Fruit fly (Drosophila melanogaster) whole organism, adult: Measurements from ENCODE around the gene CG3597.

Experiments
- CG11617 ChIP-seq: fragments of 200-800 bp; sonication (Bioruptor generic); optimal IDR thresholded peaks from 2 replicates; lab custom pipeline; 2017; ENCODE audit warnings: mild to moderate bottlenecking, missing biosample characterization, missing genetic modification reagents, missing genetic modification characterization
- CG12768 ChIP-seq: fragments of 200-800 bp; sonication (Bioruptor generic); optimal IDR thresholded peaks from 2 replicates; lab custom pipeline; 2017; ENCODE audit warnings: missing biosample characterization, missing genetic modification characterization, mild to moderate bottlenecking, moderate library complexity, missing genetic modification reagents
- CG14711 ChIP-seq: fragments of 200-800 bp; sonication (Bioruptor generic); optimal IDR thresholded peaks from 2 replicates; lab custom pipeline; 2018; ENCODE audit warnings: missing biosample characterization, mild to moderate bottlenecking, missing genetic modification characterization, moderate library complexity
- CG1620 ChIP-seq: fragments of 200-800 bp; sonication (Bioruptor generic); optimal IDR thresholded peaks from 2 replicates; lab custom pipeline; 2016; ENCODE audit warnings: missing biosample characterization, missing genetic modification characterization
- CG33017 ChIP-seq: fragments of 200-800 bp; sonication (Bioruptor generic); optimal IDR thresholded peaks from 2 replicates; lab custom pipeline; 2018; ENCODE audit warnings: missing biosample characterization, mild to moderate bottlenecking, missing genetic modification characterization, moderate library complexity
- CG5204 ChIP-seq: fragments of 200-800 bp; sonication (Bioruptor generic); optimal IDR thresholded peaks from 2 replicates; lab custom pipeline; 2016; ENCODE audit warnings: missing biosample characterization, missing genetic modification characterization
- CG7045 ChIP-seq: fragments of 200-800 bp; sonication (Bioruptor generic); optimal IDR thresholded peaks from 2 replicates; lab custom pipeline; 2017; ENCODE audit warnings: missing biosample characterization, mild to moderate bottlenecking, missing genetic modification characterization
- CG7101 ChIP-seq: fragments of 200-800 bp; sonication (Bioruptor generic); optimal IDR thresholded peaks from 2 replicates; lab custom pipeline; 2018; ENCODE audit warnings: missing biosample characterization, mild to moderate bottlenecking, missing genetic modification characterization, moderate library complexity
- Clk ChIP-seq: fragments of 200-800 bp; sonication (Bioruptor generic); optimal IDR thresholded peaks from 2 replicates; lab custom pipeline; 2017; ENCODE audit warnings: missing biosample characterization, missing genetic modification characterization
- Crg-1 ChIP-seq: fragments of 200-800 bp; sonication (Bioruptor generic); optimal IDR thresholded peaks from 2 replicates; lab custom pipeline; 2016; ENCODE audit warnings: missing biosample characterization, missing genetic modification characterization
- Hr96 ChIP-seq: fragments of 200-800 bp; sonication (Bioruptor generic); optimal IDR thresholded peaks from 2 replicates; lab custom pipeline; 2016; ENCODE audit warnings: missing biosample characterization, missing genetic modification characterization
- Mnt ChIP-seq: fragments of 200-800 bp; sonication (Bioruptor generic); optimal IDR thresholded peaks from 2 replicates; lab custom pipeline; 2016; ENCODE audit warnings: missing biosample characterization, mild to moderate bottlenecking, missing genetic modification characterization
- bab1 ChIP-seq: fragments of 200-800 bp; sonication (Bioruptor generic); optimal IDR thresholded peaks from 3 replicates; lab custom pipeline; 2019; ENCODE audit warnings: missing biosample characterization, mild to moderate bottlenecking, missing genetic modification characterization, moderate library complexity
- cic ChIP-seq: fragments of 200-800 bp; sonication (Bioruptor generic); optimal IDR thresholded peaks from 2 replicates; lab custom pipeline; 2017; ENCODE audit warnings: missing biosample characterization, mild to moderate bottlenecking, missing genetic modification characterization, moderate library complexity
- cnc ChIP-seq, 2 experiments: fragments of >200 bp; optimal IDR thresholded peaks; 2 replicates each; lab custom pipeline; 2017
- kay ChIP-seq: fragments of 200-800 bp; sonication (Bioruptor generic); peaks from one replicate; lab custom pipeline; 2016; ENCODE audit warnings: missing biosample characterization, missing genetic modification characterization, borderline replicate concordance
- ovo ChIP-seq: fragments of 200-800 bp; sonication (Bioruptor generic); optimal IDR thresholded peaks from 2 replicates; lab custom pipeline; 2016; ENCODE audit warnings: missing biosample characterization, missing genetic modification characterization
- pad ChIP-seq: fragments of 200-800 bp; sonication (Bioruptor generic); optimal IDR thresholded peaks from 3 replicates; lab custom pipeline; 2017; ENCODE audit warnings: missing biosample characterization, missing genetic modification characterization, mild to moderate bottlenecking, moderate library complexity, missing genetic modification reagents
- tj ChIP-seq: fragments of 200-800 bp; sonication (Bioruptor generic); optimal IDR thresholded peaks from 3 replicates; lab custom pipeline; 2017; ENCODE audit warnings: missing biosample characterization, mild to moderate bottlenecking, missing genetic modification characterization, moderate library complexity
- toe ChIP-seq: fragments of 200-800 bp; sonication (Bioruptor generic); optimal IDR thresholded peaks from 2 replicates; lab custom pipeline; 2016; ENCODE audit warnings: missing biosample characterization, missing genetic modification characterization

Gene CG3597

DNA sequence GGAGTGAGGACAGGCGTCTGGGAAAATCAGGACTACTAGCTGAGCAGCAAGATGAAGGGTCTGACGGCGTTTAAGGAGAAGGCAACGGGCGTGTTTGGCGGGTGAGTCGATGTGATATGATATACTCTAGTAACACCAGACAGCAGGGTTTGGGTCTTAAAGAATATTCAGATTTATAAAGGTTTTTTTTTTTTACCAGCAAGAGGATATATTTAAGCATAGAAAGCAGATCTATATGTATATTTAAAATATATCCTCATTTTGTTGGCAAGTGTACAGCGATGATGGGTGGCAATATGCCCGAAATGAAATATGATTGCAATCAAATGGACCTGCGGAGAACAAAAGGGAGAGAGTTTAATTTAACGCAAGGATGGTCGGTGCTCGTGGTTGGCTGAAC lies 30.9 kb upstream of the CG3597 start:
- no peak for TF ChIP-seq tj (GFP tag; lab: Kevin White, UChicago)
- no peak for TF ChIP-seq CG7101 (tag; lab: Kevin White, UChicago)
- no peak for TF ChIP-seq CG33017 (tag; lab: Kevin White, UChicago)
- no peak for TF ChIP-seq Hr96
- TF ChIP-seq toe (GFP tag; lab: Kevin White, UChicago), result no peak

DNA sequence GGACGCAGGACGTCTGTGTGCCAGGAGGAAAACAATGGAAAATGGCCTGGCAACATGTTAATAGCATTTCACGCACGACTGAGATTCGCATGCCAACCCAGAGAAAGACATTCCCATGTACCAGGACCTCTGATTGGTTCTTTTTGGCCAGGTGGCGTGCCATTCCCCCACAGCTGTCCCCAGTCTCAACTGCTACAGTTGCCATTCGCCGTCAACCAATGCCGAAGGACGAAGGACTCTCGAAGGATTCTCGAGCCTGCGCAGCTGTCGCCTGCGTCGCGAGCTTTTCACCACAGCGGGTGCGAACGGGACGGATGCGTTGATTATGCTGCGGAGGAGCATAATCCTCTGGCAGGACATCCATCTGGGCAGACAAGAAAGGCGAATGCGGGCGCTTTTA lies 28.6 kb upstream of the CG3597 start, which contains the start of gene VGlut:
TSS of gene VGlut (plus strand) at position 399 of the 400 bp plus-strand sequence.
- TF ChIP-seq cic (GFP tag; lab: Kevin White, UChicago), result no peak
- TF ChIP-seq kay, result no peak
- TF ChIP-seq tj (GFP tag; lab: Kevin White, UChicago), result no peak
- TF ChIP-seq CG33017 (tag; lab: Kevin White, UChicago), result no peak
- no peak for TF ChIP-seq ovo (GFP tag; lab: Kevin White, UChicago)
- TF ChIP-seq CG11617 (GFP tag; lab: Kevin White, UChicago), result no peak
- no peak for TF ChIP-seq pad (GFP tag; lab: Kevin White, UChicago)
- TF ChIP-seq CG12768 (GFP tag; lab: Kevin White, UChicago), result no peak
- no peak for TF ChIP-seq Hr96
- no peak for TF ChIP-seq bab1
- no peak for TF ChIP-seq CG5204 (GFP tag; lab: Kevin White, UChicago)
- no peak for TF ChIP-seq CG1620 (GFP tag; lab: Kevin White, UChicago)
- no peak for TF ChIP-seq toe (GFP tag; lab: Kevin White, UChicago)

DNA sequence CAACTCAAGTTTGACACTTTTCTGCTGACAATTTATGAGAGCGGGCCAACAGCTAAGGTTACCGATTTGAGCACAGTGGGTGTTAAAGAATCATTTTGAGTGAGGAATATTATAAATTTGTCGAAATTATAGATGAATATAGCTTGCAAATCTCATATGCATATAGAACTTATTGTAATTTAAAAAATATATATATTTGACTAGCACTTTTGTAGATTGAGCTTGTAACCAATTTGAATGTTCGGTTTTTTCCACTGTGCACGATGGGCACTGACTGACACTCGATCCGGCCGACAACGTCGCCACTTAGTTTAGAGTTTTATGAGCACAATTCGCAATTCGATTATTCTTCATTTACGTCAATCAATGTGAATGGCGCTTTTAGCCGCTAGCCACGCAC lies 27.1 kb upstream of the CG3597 start:
- TF ChIP-seq CG11617 (GFP tag; lab: Kevin White, UChicago) (no peak), CG1620 (GFP tag; lab: Kevin White, UChicago) (no peak), tj (GFP tag; lab: Kevin White, UChicago) (no peak), CG12768 (GFP tag; lab: Kevin White, UChicago) (no peak), CG33017 (tag; lab: Kevin White, UChicago) (no peak), CG7045 (GFP tag; lab: Kevin White, UChicago) (no peak), CG5204 (GFP tag; lab: Kevin White, UChicago) (no peak), pad (GFP tag; lab: Kevin White, UChicago) (no peak), cic (GFP tag; lab: Kevin White, UChicago) (no peak), kay (no peak), Mnt (no peak)

DNA sequence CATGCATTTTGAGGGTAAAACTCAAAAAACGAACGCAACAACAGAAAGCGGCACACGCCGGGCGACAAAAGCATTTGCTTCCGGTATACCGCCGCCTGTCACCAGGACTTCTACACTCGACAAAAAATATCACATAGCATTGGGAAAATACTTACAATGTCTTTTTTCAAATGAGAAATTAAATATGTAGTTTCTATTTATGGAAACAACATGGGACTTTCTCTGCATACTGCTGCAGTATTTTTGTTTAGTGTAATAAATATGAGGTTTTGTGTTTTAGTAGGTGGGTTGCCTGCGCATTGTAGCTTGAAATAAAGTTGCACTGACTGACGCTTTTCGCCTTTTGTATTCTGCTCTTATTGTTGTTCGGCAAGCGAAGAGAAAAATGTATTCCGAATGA lies 25.8 kb upstream of the CG3597 start:
- TF ChIP-seq pad (GFP tag; lab: Kevin White, UChicago) (no peak), CG1620 (GFP tag; lab: Kevin White, UChicago) (no peak), Hr96 (no peak), cic (GFP tag; lab: Kevin White, UChicago) (no peak), Mnt (no peak), tj (GFP tag; lab: Kevin White, UChicago) (no peak), CG7045 (GFP tag; lab: Kevin White, UChicago) (no peak), CG11617 (GFP tag; lab: Kevin White, UChicago) (no peak), cnc (optimal IDR thresholded peaks at IDR 0.05; lab: Kevin White, UChicago) (no peak), Clk (GFP tag; lab: Kevin White, UChicago) (no peak), CG7101 (tag; lab: Kevin White, UChicago) (no peak), bab1 (no peak), Crg-1 (GFP tag; lab: Kevin White, UChicago) (no peak), toe (GFP tag; lab: Kevin White, UChicago) (no peak)

DNA sequence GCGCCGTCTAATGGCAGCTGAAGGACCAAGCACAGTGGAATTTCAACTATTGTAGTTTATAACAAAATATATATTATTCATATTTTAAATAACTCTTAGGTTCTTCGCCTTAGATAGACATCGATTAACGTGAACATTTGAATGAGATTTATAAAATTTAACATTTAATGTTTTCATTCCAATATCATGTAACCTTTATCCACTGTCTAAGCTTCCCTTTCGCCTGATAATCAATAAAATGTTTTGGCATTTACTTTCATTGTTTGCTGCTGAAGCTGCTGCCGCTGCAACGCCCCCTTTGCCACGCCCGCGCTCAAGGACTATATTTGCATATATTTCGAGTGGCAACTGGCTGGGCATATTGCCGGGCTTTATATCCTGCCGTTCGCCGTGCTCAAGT lies 23.5 kb upstream of the CG3597 start:
- TF ChIP-seq cic (GFP tag; lab: Kevin White, UChicago), result no peak
- TF ChIP-seq ovo (GFP tag; lab: Kevin White, UChicago), result no peak
- TF ChIP-seq CG14711 (tag; lab: Kevin White, UChicago), result no peak
- TF ChIP-seq CG5204 (GFP tag; lab: Kevin White, UChicago), result no peak
- TF ChIP-seq Crg-1 (GFP tag; lab: Kevin White, UChicago), result no peak
- TF ChIP-seq kay, result no peak
- TF ChIP-seq pad (GFP tag; lab: Kevin White, UChicago), result no peak
- no peak for TF ChIP-seq toe (GFP tag; lab: Kevin White, UChicago)
- TF ChIP-seq CG7101 (tag; lab: Kevin White, UChicago), result no peak

DNA sequence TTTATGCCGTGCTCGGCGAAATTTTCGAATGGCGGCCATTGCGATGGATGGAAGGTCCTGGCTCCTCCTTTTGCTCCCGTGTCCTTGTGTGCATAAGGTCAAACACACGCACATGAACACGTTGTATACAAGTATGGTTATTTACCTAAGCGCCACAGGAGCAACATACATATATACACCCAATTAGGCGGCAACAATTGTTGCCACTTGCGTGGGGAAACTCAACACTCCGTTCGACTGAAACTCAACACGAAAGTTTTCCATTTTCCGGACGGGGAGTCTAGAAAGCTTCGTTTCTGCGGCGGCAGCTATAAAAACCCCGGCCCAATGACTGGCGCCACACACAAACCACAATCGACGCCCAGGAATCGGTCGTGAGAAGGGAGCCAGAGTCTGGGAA lies 20.0 kb upstream of the CG3597 start, which contains the start of gene CG46448:
TSS of gene CG46448 (plus strand) at position 340 of the 400 bp plus-strand sequence.
- TF ChIP-seq Hr96, result no peak
- no peak for TF ChIP-seq CG7045 (GFP tag; lab: Kevin White, UChicago)
- no peak for TF ChIP-seq cnc (optimal IDR thresholded peaks at IDR 0.05; lab: Kevin White, UChicago)
- TF ChIP-seq CG5204 (GFP tag; lab: Kevin White, UChicago), result no peak
- no peak for TF ChIP-seq Mnt
- no peak for TF ChIP-seq tj (GFP tag; lab: Kevin White, UChicago)
- TF ChIP-seq ovo (GFP tag; lab: Kevin White, UChicago), result no peak
- TF ChIP-seq pad (GFP tag; lab: Kevin White, UChicago), result no peak
- no peak for TF ChIP-seq CG1620 (GFP tag; lab: Kevin White, UChicago)

DNA sequence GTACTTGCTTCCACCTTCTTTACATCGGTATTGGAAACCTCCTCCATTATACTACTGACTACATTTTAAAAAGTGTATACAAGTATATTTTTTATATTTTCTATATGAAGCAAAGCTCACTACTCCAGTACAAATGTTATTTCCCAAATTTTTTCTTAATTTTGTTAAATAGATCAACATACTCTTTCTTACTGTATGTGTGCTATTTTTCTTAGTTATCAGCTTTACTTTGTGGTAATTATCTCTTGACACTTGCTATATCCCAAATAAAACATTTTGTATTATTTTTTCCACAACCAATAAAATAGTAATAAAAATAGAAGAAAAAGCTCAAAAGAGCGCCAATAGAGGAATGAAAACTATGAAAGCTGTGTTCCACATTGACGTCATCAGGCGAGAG lies 19.3 kb upstream of the CG3597 start, which contains the start of gene CG43750:
TSS of gene CG43750 (minus strand) at position 101 of the 400 bp plus-strand sequence.
- TF ChIP-seq Mnt (no peak), pad (GFP tag; lab: Kevin White, UChicago) (no peak), Crg-1 (GFP tag; lab: Kevin White, UChicago) (no peak), kay (no peak), CG7045 (GFP tag; lab: Kevin White, UChicago) (no peak), CG33017 (tag; lab: Kevin White, UChicago) (no peak), cic (GFP tag; lab: Kevin White, UChicago) (no peak), tj (GFP tag; lab: Kevin White, UChicago) (no peak), CG1620 (GFP tag; lab: Kevin White, UChicago) (no peak), CG7101 (tag; lab: Kevin White, UChicago) (no peak), cnc (optimal IDR thresholded peaks at IDR 0.05; lab: Kevin White, UChicago) (no peak), Hr96 (no peak), bab1 (no peak), Clk (GFP tag; lab: Kevin White, UChicago) (no peak)
